Worm (Caenorhabditis elegans): ENCODE data around the gene F02A9.1.

Gene F02A9.1

ce11 chrIII:9118921-9119606 lies 41.5 kb upstream of the F02A9.1 start, which contains the start of gene ced-11 (continued):
- TF ChIP-seq elt-3 (tag; optimal IDR thresholded peaks at IDR 0.05) = peak in 5 of 6 experiments; percentile 25 to 81 (median 66)
- TF ChIP-seq hlh-17 (GFP tag; optimal IDR thresholded peaks at IDR 0.05; ENCODE audit: borderline replicate concordance) = no peak
- no peak for TF ChIP-seq zag-1 (tag; optimal IDR thresholded peaks at IDR 0.05)
- no peak for TF ChIP-seq mdl-1 (tag; optimal IDR thresholded peaks at IDR 0.05)
- peak; percentile 5 for TF ChIP-seq nhr-90 (tag; optimal IDR thresholded peaks at IDR 0.05; ENCODE audit: poor library complexity)
- TF ChIP-seq nhr-12 (tag; optimal IDR thresholded peaks at IDR 0.05) = no peak
- no peak for TF ChIP-seq irx-1 (tag; optimal IDR thresholded peaks at IDR 0.05)
- no peak for TF ChIP-seq snu-23 (GFP tag; optimal IDR thresholded peaks at IDR 0.05)
- TF ChIP-seq isw-1 (GFP tag; IDR thresholded peaks at IDR 0.05) = no peak
- TF ChIP-seq dpl-1 (GFP tag; optimal IDR thresholded peaks at IDR 0.05) = no peak

ce11 chrIII:9118314-9118850 lies 40.8 kb upstream of the F02A9.1 start, which contains the start of gene grl-11:
grl-11 (minus strand) TSS chrIII:9118364.
- peak; percentile 36 for TF ChIP-seq rnt-1 (tag; optimal IDR thresholded peaks at IDR 0.05)
- TF ChIP-seq nhr-12 (tag; optimal IDR thresholded peaks at IDR 0.05) = no peak

ce11 chrIII:9115745-9116144 lies 38.1 kb upstream of the F02A9.1 start:
- TF ChIP-seq nhr-12 (tag; optimal IDR thresholded peaks at IDR 0.05) (no peak), aha-1 (tag; optimal IDR thresholded peaks at IDR 0.05) (no peak), tbx-2 (tag; optimal IDR thresholded peaks at IDR 0.05) (no peak), unc-98 (GFP tag; IDR thresholded peaks at IDR 0.05) (no peak), lin-35 (GFP tag; optimal IDR thresholded peaks at IDR 0.05) (no peak)

DNA sequence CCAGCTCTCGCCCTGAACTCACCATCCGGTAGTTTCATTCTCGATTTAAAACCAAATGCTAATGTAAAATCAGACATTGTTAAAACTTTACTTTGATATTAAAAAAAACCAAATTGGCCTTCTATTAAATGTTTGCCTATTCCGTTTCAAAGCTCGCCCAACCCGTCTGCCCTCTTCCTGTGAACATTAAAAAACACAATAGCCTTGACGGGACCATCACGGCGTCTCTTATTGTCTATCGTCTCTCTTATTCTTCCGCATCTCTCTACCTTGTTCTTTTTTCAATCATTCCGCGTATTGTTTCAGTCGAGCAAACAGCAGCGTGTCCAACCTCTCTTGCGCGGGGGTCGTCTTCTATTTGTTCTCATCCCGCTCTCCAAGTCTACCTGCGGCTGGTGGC lies 37.0 kb upstream of the F02A9.1 start, which contains the start of gene ZK512.1:
Gene ZK512.1, plus strand, starts transcription at position 301 of the 400 bp plus-strand sequence.
- no peak for TF ChIP-seq xbp-1 (tag; optimal IDR thresholded peaks at IDR 0.05)
- TF ChIP-seq efl-1 (optimal IDR thresholded peaks at IDR 0.05) = no peak
- TF ChIP-seq efl-1 (GFP tag; optimal IDR thresholded peaks at IDR 0.05 in 1 of 2) = peak in 1 of 2 experiments; percentile 65

DNA sequence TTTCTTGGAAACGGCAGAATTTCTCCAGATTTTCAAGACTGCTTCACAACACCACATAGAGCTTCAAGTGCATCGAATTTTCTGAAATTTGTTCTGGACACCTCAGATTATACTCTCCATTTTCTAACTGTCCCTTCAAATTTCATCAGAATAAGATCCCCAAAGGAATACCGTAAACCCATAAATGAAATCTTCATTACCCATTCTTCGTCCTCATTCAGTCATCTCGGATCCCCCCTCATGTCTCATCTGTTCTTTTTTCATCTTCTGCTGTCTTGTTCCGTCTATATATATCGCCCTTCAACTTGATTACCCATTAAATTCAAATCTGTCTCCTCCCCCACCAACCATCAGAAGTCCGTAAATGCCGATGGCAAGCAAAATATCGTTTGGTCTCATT lies 36.5 kb upstream of the F02A9.1 start:
- TF ChIP-seq ceh-8 (GFP tag; optimal IDR thresholded peaks at IDR 0.05) = no peak
- TF ChIP-seq fos-1 (tag; optimal IDR thresholded peaks at IDR 0.05) = no peak
- TF ChIP-seq blmp-1 (tag; optimal IDR thresholded peaks at IDR 0.05) = peak; percentile 0

- TF ChIP-seq ceh-88 (GFP tag; IDR thresholded peaks at IDR 0.05) (no peak), nhr-237 (tag; optimal IDR thresholded peaks at IDR 0.05) (no peak), unc-130 (tag; optimal IDR thresholded peaks at IDR 0.05) (no peak), elt-2 (tag; optimal IDR thresholded peaks at IDR 0.05) (no peak), C16A3.4 (tag; optimal IDR thresholded peaks at IDR 0.05) (no peak), blmp-1 (tag; optimal IDR thresholded peaks at IDR 0.05) (peak; percentile 23), efl-1 (optimal IDR thresholded peaks at IDR 0.05) (no peak), efl-1 (GFP tag; optimal IDR thresholded peaks at IDR 0.05 in 1 of 2) (peak; percentile 43 to 85)
These were observed 34.9 kb upstream of the F02A9.1 start for ce11 chrIII:9112479-9112878.

ce11 chrIII:9110914-9111313 lies 33.3 kb upstream of the F02A9.1 start:
- TF ChIP-seq isw-1 (GFP tag; IDR thresholded peaks at IDR 0.05) (peak; percentile 21; the same call in 1 of the 2 replicates), nhr-47 (tag; optimal IDR thresholded peaks at IDR 0.05) (peak; percentile 12), nhr-71 (tag; optimal IDR thresholded peaks at IDR 0.05) (peak; percentile 27), dpl-1 (GFP tag; optimal IDR thresholded peaks at IDR 0.05) (peak in 1 of 3 experiments; percentile 11), efl-1 (optimal IDR thresholded peaks at IDR 0.05) (peak in 1 of 2 experiments; percentile 25), efl-1 (GFP tag; optimal IDR thresholded peaks at IDR 0.05 in 1 of 2) (peak in 1 of 2 experiments; percentile 10), fkh-8 (tag; optimal IDR thresholded peaks at IDR 0.05) (peak; percentile 16), lin-14 (GFP tag; optimal IDR thresholded peaks at IDR 0.05) (peak; percentile 10), lsy-2 (tag; optimal IDR thresholded peaks at IDR 0.05) (peak in 1 of 2 experiments; percentile 19)
